Fruit fly (Drosophila melanogaster) whole organism: Measurements from ENCODE around the gene Yp1.
A peak's percentile ranks its signal among the peaks of the same experiment; 100 is the strongest.

ENCODE experiments used
- CG8478 ChIP-seq: fragments of >200 bp; optimal IDR thresholded peaks from 2 replicates; lab custom pipeline; 2018; ENCODE audit warnings: inconsistent platforms
- Dll ChIP-seq: fragments of >200 bp; optimal IDR thresholded peaks from 2 replicates; lab custom pipeline; 2017
- EcR ChIP-seq, 2 experiments: fragments of >200 bp; optimal IDR thresholded peaks; 2 replicates each; lab custom pipeline; 2017; ENCODE audit warnings: missing biosample characterization in 2 of 2, missing genetic modification characterization in 2 of 2, missing genetic modification reagents in 2 of 2
- pan ChIP-seq: fragments of >200 bp; optimal IDR thresholded peaks from 2 replicates; lab custom pipeline; 2017
- psq ChIP-seq: fragments of >200 bp; optimal IDR thresholded peaks from 2 replicates; lab custom pipeline; 2017
- usp ChIP-seq: fragments of >200 bp; optimal IDR thresholded peaks from 2 replicates; lab custom pipeline; 2017; ENCODE audit warnings: missing biosample characterization, missing genetic modification characterization, mixed read lengths

The Yp1 gene

DNA sequence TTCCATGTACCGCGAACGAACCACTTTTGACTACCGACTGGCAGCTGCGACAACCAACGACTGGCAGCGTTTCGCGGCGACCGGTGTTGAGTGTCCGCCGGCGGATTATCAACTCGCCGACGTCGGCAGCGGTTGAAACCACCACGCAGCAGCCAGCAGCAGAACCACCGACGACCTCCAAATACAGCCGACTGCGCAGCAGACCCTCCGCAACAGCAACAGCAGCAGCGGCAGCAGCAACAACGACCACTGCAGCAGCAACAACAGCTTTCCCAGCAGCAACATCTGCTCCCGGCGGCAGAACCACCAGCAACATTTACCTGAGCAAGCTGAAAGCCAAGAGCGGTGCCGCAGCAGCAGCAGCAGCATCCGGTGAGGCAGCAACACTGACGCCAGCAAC lies 5.7 kb upstream of the Yp1 start:
- TF ChIP-seq usp, result no peak
- TF ChIP-seq pan (lab: Kevin White, UChicago), result no peak
- no peak for TF ChIP-seq Dll
- no peak for TF ChIP-seq psq (lab: Kevin White, UChicago)
- TF ChIP-seq EcR (GFP tag; optimal IDR thresholded peaks at IDR 0.05; lab: Kevin White, UChicago), result no peak
- TF ChIP-seq CG8478 (lab: Kevin White, UChicago), result no peak

DNA sequence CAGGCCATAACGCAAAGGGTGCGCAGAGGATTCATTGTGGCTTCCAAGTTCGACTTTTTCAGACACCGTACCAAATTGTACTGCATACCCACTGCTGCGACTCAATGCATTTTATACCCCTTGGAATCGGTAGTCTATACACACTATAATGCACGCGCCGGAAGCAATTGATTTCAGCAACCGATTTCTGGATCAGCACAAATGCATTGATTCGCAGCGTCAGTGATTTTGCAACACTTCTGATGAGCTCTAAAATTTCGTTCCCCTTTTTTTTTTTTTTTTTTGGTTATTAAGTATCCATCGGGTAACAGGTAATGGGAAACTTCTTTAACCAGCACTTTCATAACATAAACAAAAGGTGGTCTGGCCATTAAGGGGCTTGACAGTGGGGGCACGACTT lies 1.1 kb upstream of the Yp1 start, which contains the start of gene Yp2:
Gene Yp2, minus strand, starts transcription at position 88 of the 400 bp plus-strand sequence.
- TF ChIP-seq usp, result no peak
- no peak for TF ChIP-seq psq (lab: Kevin White, UChicago)

DNA sequence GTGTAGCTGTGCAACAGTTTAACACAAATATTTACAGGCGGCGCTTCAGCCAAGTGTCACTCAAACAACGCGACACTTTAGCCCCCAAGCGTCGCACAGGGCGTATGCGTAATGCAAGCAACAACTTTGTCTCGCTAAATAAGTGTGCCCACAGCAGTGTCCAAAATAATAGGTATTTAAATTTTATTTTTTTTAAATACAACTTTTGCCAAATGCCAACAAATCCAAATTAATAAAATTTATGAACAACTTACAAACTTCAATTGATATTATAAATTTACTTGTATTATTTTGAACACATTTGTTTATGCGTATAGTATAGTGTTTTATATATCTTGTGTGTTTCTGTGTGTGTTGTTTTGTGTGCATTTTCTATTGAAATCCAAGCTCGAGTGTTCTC lies 4.4 kb downstream of the Yp1 start:
- TF ChIP-seq Dll, result no peak
- TF ChIP-seq usp, result no peak
- TF ChIP-seq psq (lab: Kevin White, UChicago), result no peak
- TF ChIP-seq pan (lab: Kevin White, UChicago), result no peak
- TF ChIP-seq CG8478 (lab: Kevin White, UChicago), result no peak
- TF ChIP-seq EcR (GFP tag; optimal IDR thresholded peaks at IDR 0.05; lab: Kevin White, UChicago), result no peak

DNA sequence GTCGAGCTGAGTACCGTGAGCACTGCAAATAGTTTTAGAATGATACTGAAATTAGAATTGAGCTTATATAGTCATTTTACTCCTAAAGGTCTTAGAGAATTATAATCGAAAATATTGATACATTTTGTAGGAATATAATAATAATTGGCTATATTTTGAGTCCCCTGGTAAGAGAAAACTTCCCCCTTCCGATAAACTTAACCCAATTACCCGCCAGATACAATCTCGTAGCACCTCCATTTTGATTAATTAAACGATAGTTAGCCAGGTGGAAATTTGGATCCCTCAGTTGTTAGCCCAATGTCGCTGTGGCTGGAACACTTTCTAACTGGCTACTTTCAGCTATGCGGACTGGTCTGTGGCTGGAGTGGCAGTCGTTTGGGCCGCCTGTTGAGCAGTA lies 7.7 kb downstream of the Yp1 start, which contains the start of gene Gr9a:
Gene Gr9a, plus strand, starts transcription at position 301 of the 400 bp plus-strand sequence.
- no peak for TF ChIP-seq pan (lab: Kevin White, UChicago)
- no peak for TF ChIP-seq Dll
- TF ChIP-seq EcR (GFP tag; optimal IDR thresholded peaks at IDR 0.05; lab: Kevin White, UChicago), result no peak
- no peak for TF ChIP-seq psq (lab: Kevin White, UChicago)
- TF ChIP-seq CG8478 (lab: Kevin White, UChicago), result no peak
- TF ChIP-seq usp, result no peak

DNA sequence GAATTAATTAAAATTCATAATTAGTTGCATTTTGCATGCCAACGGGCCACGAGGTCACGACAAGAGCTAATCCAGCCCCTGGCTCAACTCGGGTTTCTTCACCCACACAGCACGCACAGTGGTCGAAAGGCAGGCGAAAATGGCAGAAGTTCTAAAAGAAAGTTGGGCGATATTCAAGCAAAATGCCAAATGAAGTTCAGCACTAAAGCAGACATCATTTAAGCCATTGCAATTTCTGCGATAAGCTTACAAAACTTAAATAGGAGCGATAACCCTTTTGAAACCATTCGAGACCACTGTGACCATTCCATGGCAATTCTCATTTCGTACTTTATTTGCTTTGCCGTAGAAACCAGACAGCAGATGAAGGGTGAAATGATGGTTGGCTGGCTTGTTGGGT lies 13.9 kb downstream of the Yp1 start:
- TF ChIP-seq pan (lab: Kevin White, UChicago), result no peak

DNA sequence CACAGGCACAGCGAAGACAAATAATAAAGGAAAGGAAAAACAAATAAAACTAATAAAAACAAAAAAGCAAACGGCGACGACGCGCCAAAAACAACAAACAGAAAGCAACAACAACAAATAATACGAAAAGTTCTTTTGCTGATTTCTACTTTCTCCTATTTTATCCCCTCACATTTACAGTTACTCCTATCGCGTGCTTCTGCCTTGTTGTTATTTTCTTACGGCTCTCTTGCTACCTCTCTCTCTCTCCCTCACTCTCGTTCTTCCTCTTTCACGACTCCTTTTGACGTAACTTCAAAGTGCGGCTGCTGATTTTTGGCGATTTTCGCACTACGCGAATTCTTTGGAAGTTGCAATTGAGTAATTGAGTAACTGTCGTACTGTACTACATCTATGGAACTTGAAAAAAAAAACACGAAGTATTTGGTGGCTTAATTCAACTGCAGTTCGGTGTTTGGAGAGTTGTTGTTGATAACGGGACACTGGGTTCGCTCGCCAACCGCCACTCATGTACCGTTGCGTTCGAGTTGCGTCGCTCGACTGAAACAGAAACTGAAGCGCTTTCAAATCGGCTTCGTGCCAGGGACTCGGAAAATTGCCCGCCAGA lies 16.8 kb downstream of the Yp1 start, which contains the start of gene CG15312:
Gene CG15312, minus strand, starts transcription at position 544 of the 607 bp plus-strand sequence.
- TF ChIP-seq usp, result no peak
- no peak for TF ChIP-seq CG8478 (lab: Kevin White, UChicago)
- TF ChIP-seq pan (lab: Kevin White, UChicago), result no peak
- TF ChIP-seq psq (lab: Kevin White, UChicago), result no peak
- TF ChIP-seq Dll, result no peak
- TF ChIP-seq EcR (GFP tag; optimal IDR thresholded peaks at IDR 0.05; lab: Kevin White, UChicago), result no peak

DNA sequence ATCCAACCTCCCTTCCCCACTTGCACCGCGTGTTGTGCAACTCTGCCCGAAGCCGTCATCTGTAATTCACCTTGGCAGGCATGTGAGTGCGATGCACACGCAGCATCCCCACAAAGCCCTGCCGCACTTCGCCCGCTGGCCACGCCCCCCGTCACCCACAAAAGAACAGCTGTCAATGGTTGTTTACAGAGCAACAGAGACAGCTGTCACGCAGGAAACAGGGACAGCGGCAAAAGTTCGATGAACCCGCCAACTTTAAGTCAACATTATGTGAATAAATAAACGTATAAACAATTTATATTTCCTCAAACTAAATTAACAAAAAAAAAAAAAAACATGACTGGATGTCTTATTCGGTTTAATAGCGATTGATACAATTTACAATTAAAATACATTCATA lies 17.9 kb downstream of the Yp1 start:
- TF ChIP-seq usp (no peak), CG8478 (lab: Kevin White, UChicago) (no peak), EcR (GFP tag; optimal IDR thresholded peaks at IDR 0.05; lab: Kevin White, UChicago) (peak in 1 of 2 experiments; percentile 10), psq (lab: Kevin White, UChicago) (no peak), pan (lab: Kevin White, UChicago) (no peak), Dll (no peak)

DNA sequence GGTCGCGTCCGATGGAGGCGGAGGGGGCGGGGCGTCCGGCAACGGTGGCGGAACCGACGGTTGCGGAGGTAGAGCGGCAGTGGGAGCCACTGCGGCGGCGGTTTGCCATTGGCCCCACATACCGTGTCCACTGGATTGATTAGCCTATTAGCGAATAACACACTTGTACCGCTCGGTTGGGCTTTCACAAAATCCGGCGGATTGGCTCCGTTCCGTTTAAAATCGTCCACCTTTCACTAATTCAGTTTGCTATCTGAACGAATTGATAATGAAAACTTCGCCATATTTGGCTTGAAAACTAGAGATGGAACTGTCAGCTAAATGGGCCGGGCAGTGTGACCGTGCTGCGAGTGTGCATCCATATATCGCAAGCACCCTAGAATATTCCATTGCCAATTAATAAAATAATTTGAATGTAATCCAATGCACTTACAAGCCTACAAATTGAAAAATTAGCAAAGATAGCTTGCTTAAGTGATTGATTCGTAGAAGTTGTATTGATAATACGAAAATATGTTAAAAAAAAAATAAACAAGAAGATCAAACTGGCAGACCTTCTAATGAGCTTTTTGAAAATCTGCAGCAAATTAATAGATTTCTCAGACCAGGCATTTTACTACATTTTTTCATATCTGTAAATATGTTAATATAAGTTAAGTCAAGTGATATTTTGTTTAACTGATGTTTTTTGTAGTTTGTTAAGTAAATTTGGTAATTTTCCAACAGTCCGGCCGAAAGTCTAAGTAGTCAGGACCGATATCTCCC lies 28.8 kb downstream of the Yp1 start, which contains the start of gene ZAP3:
Gene ZAP3, minus strand, starts transcription at position 308 of the 765 bp plus-strand sequence.
- TF ChIP-seq pan (lab: Kevin White, UChicago), result no peak
- no peak for TF ChIP-seq CG8478 (lab: Kevin White, UChicago)
- no peak for TF ChIP-seq Dll
- no peak for TF ChIP-seq EcR (GFP tag; optimal IDR thresholded peaks at IDR 0.05; lab: Kevin White, UChicago)
- no peak for TF ChIP-seq usp
- TF ChIP-seq psq (lab: Kevin White, UChicago), result no peak

DNA sequence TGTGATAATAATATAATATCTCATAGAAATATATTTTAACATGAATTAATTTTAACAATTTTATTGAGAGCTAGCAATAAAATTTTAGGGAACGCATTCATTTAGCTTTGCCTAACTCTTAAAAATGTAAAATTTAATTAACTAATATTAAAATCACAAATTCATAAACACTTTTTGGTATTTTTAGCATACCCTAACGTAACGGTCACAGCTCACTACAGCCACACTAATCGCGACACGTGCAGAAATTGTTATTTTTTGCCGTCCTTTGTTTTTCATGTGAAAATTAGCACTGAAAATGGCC lies 29.3 kb downstream of the Yp1 start, which contains the start of gene CG2972:
Gene CG2972, plus strand, starts transcription at position 205 of the 304 bp plus-strand sequence.
- TF ChIP-seq CG8478 (lab: Kevin White, UChicago) (no peak), EcR (GFP tag; optimal IDR thresholded peaks at IDR 0.05; lab: Kevin White, UChicago) (no peak), psq (lab: Kevin White, UChicago) (no peak), Dll (no peak), usp (no peak), pan (lab: Kevin White, UChicago) (no peak)

DNA sequence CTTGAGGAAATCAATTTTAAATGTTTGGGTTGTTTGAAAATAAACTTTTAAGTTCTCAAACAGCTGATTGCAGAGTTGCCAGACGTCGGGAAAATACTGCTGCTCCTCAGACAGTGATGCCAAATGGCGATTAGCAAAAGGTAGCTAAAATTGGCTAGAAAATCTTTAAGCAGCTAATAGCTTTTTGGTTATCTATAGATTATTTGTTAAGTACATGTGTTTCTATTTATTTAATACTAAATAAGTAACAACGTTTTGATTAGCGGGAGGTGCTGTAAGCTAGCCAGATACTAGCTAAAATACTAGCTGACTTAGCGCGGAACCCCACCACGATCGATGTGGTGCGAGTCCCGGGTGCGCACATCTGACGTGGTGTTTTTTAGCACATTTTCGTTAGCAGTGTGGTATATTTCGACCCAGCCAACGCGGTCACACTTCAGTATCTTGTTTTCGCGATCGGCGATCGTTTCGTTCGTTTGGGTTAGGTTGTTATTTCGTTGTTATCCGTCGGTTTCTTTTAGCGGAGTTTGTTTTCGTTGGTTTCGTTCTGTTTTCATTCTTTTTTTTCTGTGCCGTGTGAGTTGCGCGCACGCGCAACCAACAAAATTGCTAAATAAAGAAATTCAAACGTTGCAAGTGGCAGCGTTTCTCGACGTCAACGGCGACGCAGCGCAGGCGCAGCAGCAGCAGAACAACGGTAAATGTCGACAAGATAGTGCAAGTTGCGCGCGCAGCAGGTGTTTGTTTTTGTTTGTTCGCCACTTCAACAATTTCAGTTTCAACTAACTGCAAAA lies 32.7 kb downstream of the Yp1 start, which contains the start of the genes Naxe and RhoU:
Gene Naxe, minus strand, starts transcription at position 77 of the 794 bp plus-strand sequence.
Gene RhoU, plus strand, starts transcription at position 433 of the 794 bp plus-strand sequence.
- TF ChIP-seq EcR (GFP tag; optimal IDR thresholded peaks at IDR 0.05; lab: Kevin White, UChicago) (no peak), pan (lab: Kevin White, UChicago) (no peak), Dll (no peak), CG8478 (lab: Kevin White, UChicago) (no peak), psq (lab: Kevin White, UChicago) (no peak)

DNA sequence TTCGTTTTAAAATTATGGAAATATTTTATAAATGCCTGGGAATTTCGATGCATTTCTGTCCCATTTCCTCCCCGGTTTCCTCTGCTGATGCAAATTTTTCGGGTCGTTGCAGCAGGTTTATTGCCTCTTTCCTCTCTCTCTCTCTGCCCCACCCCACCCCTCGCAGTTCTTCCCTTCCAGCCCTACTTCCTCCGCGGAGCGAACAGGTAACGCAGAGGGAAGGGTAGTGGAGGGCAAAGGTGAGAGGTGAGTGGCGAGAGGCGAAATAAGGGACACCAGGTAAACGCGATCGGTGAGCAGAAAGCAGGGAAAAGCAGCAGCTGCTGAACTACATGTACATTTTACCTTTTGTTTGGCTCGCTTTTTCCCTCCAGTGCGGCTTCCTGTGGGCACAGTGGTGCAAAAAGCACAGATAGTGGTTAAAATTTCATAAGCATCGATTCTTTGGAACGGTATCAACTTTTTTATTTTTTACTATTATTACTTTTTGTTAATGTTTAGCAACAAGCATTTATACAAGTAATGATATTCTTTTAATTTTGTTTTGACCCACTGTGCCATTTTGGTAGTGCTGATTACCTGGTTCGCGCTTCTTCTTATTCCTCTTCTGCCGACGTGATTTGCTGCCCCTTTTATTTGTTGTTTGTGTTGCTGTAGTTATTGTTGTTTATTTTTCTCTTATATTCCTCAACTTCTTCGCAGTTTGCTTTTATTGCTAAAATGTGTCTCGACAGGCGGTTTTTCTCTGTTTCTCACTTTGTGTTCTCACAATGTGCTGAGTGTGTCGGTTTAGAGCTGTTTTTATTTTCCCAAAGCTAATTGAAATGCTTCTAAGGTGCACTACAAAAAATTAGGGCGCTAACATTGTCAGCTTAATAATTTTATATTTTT lies 34.7 kb downstream of the Yp1 start:
- no peak for TF ChIP-seq Dll
